Worm (Caenorhabditis elegans) whole organism, late embryonic: ENCODE results near the gene fbxa-28.

Experiments used
- ama-1 ChIP-seq: fragments of 150-350 bp; optimal IDR thresholded peaks from 2 replicates; lab custom pipeline; 2014
- ceh-19 ChIP-seq: fragments of 200-800 bp; sonication (Bioruptor generic); optimal IDR thresholded peaks from 2 replicates; lab custom pipeline; 2018; ENCODE audit warnings: mild to moderate bottlenecking, missing genetic modification characterization, missing compliant biosample characterization
- ceh-9 ChIP-seq: sonication (generic microtip); optimal IDR thresholded peaks from 2 replicates; lab custom pipeline; 2016; ENCODE audit warnings: mild to moderate bottlenecking, missing genetic modification characterization, inconsistent platforms, missing compliant biosample characterization
- fkh-10 ChIP-seq: fragments of 150-350 bp; optimal IDR thresholded peaks from 2 replicates; lab custom pipeline; 2014; ENCODE audit warnings: missing biosample characterization, missing genetic modification reagents, missing genetic modification characterization
- fkh-6 ChIP-seq: sonication (generic microtip); optimal IDR thresholded peaks from 2 replicates; lab custom pipeline; 2016; ENCODE audit warnings: missing genetic modification characterization, missing compliant biosample characterization
- madf-2 ChIP-seq: sonication (generic microtip); optimal IDR thresholded peaks from 2 replicates; lab custom pipeline; 2017; ENCODE audit warnings: missing genetic modification characterization, missing compliant biosample characterization
- nfya-1 ChIP-seq: sonication (generic microtip); optimal IDR thresholded peaks from 2 replicates; lab custom pipeline; 2017; ENCODE audit warnings: missing genetic modification characterization, mild to moderate bottlenecking, missing compliant biosample characterization, antibody characterized with exemption, moderate library complexity
- nhr-11 ChIP-seq: fragments of 150-350 bp; optimal IDR thresholded peaks from 2 replicates; lab custom pipeline; 2014; ENCODE audit warnings: missing biosample characterization, missing genetic modification characterization
- pha-4 ChIP-seq: fragments of 150-350 bp; optimal IDR thresholded peaks from 2 replicates; lab custom pipeline; 2018; ENCODE audit warnings: missing biosample characterization, missing genetic modification reagents, missing genetic modification characterization
- rnt-1 ChIP-seq: sonication (generic microtip); optimal IDR thresholded peaks from 2 replicates; lab custom pipeline; 2016; ENCODE audit warnings: missing genetic modification characterization, missing compliant biosample characterization
- sox-4 ChIP-seq: sonication (generic microtip); optimal IDR thresholded peaks from 2 replicates; lab custom pipeline; 2017; ENCODE audit warnings: mild to moderate bottlenecking, missing genetic modification characterization, inconsistent platforms, missing compliant biosample characterization
- ttx-3 ChIP-seq: sonication (generic microtip); optimal IDR thresholded peaks from 2 replicates; lab custom pipeline; 2016; ENCODE audit warnings: missing genetic modification reagents, missing genetic modification characterization, missing compliant biosample characterization

ce11 chrIII:1308887-1309286 is 11.2 kb downstream of the fbxa-28 start, which contains the start of gene Y82E9BL.12:
- TF ChIP-seq madf-2 (tag; lab: Kevin White, UChicago) (no peak), ttx-3 (tag; lab: Kevin White, UChicago) (no peak), ama-1 (lab: Kevin White, UChicago) (no peak), nfya-1 (tag; lab: Kevin White, UChicago) (no peak), pha-4 (no peak), ceh-19 (GFP tag; lab: Kevin White, UChicago) (no peak), rnt-1 (tag; lab: Kevin White, UChicago) (no peak), sox-4 (tag; lab: Kevin White, UChicago) (no peak), fkh-10 (GFP tag; lab: Kevin White, UChicago) (no peak), ceh-9 (tag; lab: Kevin White, UChicago) (no peak), nhr-11 (no peak), fkh-6 (no peak)
